Worm (Caenorhabditis elegans): ENCODE results near the gene rps-21.

rps-21 gene

DNA sequence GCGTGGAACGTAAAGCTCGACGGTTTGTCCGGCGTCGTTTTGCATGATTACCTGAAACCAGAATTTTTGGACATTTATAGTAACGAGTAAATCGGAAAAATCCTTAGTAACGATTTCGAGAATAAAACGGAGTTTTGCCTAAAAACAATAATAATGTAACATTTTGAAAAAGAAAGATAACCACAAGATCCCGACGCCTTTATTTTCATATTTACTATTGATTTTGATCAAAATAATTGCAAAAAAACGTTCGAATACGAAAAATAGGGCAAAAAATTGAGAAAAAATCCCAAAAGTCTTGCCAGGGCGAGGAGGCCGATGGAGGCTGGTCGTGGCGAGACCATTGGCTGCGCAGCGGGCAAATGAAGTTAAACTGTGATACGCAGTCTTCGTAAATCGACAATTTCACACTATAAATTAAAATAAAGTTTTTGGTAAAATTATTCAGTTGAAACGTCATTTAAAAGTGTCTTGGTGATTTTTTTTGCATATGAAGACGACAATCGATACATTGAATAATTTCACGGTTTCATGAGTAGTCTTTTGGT, at the start of gene rps-21:
rps-21 (minus strand) TSS at position 51 of the 548 bp plus-strand sequence.
- peak; percentile 54 for TF ChIP-seq pha-4 (tag; optimal IDR thresholded peaks at IDR 0.05)
- TF ChIP-seq sptf-1 (tag; optimal IDR thresholded peaks at IDR 0.05), result peak; percentile 26
- TF ChIP-seq elt-3 (tag; optimal IDR thresholded peaks at IDR 0.05), result no peak
- no peak for TF ChIP-seq nhr-12 (tag; optimal IDR thresholded peaks at IDR 0.05)
- peak; percentile 87 for TF ChIP-seq mep-1 (tag; optimal IDR thresholded peaks at IDR 0.05)
- TF ChIP-seq lsy-2 (tag; optimal IDR thresholded peaks at IDR 0.05), result peak; percentile 82
- peak; percentile 16 for TF ChIP-seq lin-13 (tag; optimal IDR thresholded peaks at IDR 0.05)
- TF ChIP-seq ces-1 (GFP tag; optimal IDR thresholded peaks at IDR 0.05), result peak; percentile 92
- no peak for TF ChIP-seq bed-3 (GFP tag; optimal IDR thresholded peaks at IDR 0.05)
- peak; percentile 3 for TF ChIP-seq unc-62 (GFP tag; optimal IDR thresholded peaks at IDR 0.05)
- peak; percentile 6 for TF ChIP-seq unc-120 (tag; optimal IDR thresholded peaks at IDR 0.05; ENCODE audit: poor library complexity, severe bottlenecking)
- peak; percentile 73 for TF ChIP-seq ceh-39 (tag; optimal IDR thresholded peaks at IDR 0.05)
- peak; percentile 85 for TF ChIP-seq nhr-237 (tag; optimal IDR thresholded peaks at IDR 0.05)

DNA sequence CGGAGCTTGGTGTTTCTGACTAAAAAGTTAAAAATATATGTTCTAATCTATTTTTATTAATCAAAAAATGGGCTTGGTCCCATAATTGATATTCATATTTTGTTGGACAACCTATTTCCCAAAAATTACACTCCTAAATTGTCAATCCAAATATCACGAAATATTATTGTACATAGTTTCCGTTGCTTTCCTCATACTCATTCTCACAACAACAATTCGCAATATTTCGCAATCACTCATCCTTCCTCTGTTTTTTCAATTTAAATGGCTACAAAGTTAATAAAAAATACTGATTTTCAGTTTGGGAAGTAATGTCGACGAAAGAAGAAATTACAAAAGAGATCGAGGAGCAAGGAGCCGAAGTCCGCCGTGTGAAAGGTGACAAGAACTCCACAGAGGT, 49.3 kb upstream of the rps-21 start, which contains the start of gene pars-1:
pars-1 (plus strand) TSS at position 301 of the 400 bp plus-strand sequence.
- TF ChIP-seq pha-4 (tag; optimal IDR thresholded peaks at IDR 0.05) (no peak), mls-2 (tag; optimal IDR thresholded peaks at IDR 0.05) (no peak), drap-1 (GFP tag; optimal IDR thresholded peaks at IDR 0.05) (no peak), unc-62 (GFP tag; optimal IDR thresholded peaks at IDR 0.05) (no peak), cnd-1 (tag; optimal IDR thresholded peaks at IDR 0.05) (no peak), mab-5 (tag; optimal IDR thresholded peaks at IDR 0.05) (no peak)

DNA sequence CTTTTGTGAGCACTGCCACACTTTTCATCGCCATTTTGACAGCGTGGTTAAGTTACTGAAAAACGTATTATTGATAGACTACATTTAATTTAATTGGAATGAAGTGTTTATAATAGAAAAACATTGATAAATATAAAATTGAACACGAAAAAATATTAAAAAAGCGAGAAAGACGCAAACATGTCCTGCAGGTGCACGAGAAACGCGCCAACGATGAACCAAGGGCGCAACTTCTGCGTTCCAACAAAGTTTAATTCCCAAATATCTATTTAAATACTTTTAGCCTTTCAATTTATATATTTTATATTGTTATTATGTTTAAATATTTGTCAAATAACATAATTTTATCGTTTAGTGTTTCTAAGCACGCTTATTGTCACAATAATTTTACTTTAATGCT, 44.7 kb upstream of the rps-21 start, which contains the start of gene ndus-8:
ndus-8 (minus strand) TSS at position 55 of the 400 bp plus-strand sequence.
- TF ChIP-seq lsy-2 (tag; optimal IDR thresholded peaks at IDR 0.05) (peak; percentile 64), nhr-12 (tag; optimal IDR thresholded peaks at IDR 0.05) (no peak), lin-13 (tag; optimal IDR thresholded peaks at IDR 0.05) (peak; percentile 56), sptf-1 (tag; optimal IDR thresholded peaks at IDR 0.05) (no peak), ztf-11 (tag; optimal IDR thresholded peaks at IDR 0.05) (no peak), elt-1 (tag; optimal IDR thresholded peaks at IDR 0.05; ENCODE audit: borderline replicate concordance, insufficient read depth) (no peak), mep-1 (tag; optimal IDR thresholded peaks at IDR 0.05) (peak; percentile 48)

DNA sequence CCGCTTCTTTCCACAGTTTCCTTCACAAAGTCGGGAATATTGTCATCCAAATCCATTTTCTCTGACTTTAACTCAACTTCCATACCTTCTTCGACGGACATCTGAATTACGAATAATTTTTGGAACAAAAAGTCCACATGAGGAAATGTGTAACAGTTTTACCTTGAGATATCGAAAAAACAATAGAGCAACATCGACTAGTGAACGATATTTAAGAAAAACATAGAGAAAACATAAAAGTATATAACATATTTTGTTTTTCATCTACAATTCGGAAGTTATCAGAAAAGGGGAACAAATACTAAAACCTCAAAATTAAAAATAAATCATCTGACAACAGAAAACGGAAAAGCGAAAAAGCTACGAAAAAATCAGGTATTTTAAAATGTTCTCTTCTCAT, 43.4 kb upstream of the rps-21 start, which contains the start of gene adr-2:
adr-2 (minus strand) TSS at position 101 of the 400 bp plus-strand sequence.
- no peak for TF ChIP-seq sem-2 (GFP tag; optimal IDR thresholded peaks at IDR 0.05)
- TF ChIP-seq ces-1 (GFP tag; optimal IDR thresholded peaks at IDR 0.05), result no peak
- TF ChIP-seq mab-5 (tag; optimal IDR thresholded peaks at IDR 0.05), result no peak
- TF ChIP-seq blmp-1 (tag; optimal IDR thresholded peaks at IDR 0.05), result no peak
- TF ChIP-seq drap-1 (GFP tag; optimal IDR thresholded peaks at IDR 0.05), result no peak
- TF ChIP-seq unc-39 (tag; optimal IDR thresholded peaks at IDR 0.05), result no peak

DNA sequence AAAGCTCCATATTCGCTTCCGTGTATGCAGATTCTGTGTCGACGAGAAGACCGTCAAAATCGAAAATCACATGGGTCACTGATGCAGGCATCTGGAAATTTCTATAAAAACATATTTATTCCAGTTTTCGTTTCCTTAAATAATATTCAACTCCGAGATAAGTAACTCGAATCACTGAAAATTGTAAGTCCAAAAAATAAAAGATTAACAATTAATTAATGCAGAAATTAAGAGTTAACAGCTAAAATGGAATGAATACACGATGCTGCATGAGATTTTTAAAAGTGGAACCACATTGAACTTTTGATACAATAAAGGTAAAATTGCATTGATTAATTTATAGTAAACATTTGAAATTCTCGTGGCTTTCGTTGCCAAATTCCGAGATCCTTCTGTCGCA, 41.4 kb upstream of the rps-21 start, which contains the start of gene R151.10:
R151.10 (minus strand) TSS at position 101 of the 400 bp plus-strand sequence.
- TF ChIP-seq lin-32 (GFP tag; optimal IDR thresholded peaks at IDR 0.05) (no peak), unc-39 (tag; optimal IDR thresholded peaks at IDR 0.05) (no peak), nhr-237 (tag; optimal IDR thresholded peaks at IDR 0.05) (no peak), sem-2 (GFP tag; optimal IDR thresholded peaks at IDR 0.05) (no peak), nhr-2 (tag; optimal IDR thresholded peaks at IDR 0.05) (no peak), mep-1 (tag; optimal IDR thresholded peaks at IDR 0.05) (no peak), hlh-1 (tag; optimal IDR thresholded peaks at IDR 0.05) (no peak), flh-1 (GFP tag; optimal IDR thresholded peaks at IDR 0.05) (no peak), mab-5 (tag; optimal IDR thresholded peaks at IDR 0.05) (no peak), nhr-76 (tag; optimal IDR thresholded peaks at IDR 0.05) (no peak), ztf-11 (tag; optimal IDR thresholded peaks at IDR 0.05) (no peak)

DNA sequence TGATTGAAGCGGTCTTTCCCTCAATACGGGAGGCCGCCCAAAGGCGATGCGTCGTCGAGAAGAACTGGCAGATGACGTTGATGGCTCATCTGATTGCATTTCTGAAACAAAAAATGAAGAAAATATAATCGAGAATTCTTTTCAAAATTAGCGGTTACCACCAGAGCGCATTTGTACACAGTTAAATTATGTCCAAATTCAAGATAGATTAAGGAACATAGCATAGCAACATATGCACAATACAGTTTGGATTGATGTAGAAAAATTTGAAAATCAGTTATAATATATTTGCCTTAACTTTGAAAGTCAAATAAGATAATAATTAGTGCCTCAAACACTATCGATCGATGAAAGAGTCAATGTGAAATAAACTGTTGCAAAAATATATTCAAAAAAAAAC, 40.3 kb upstream of the rps-21 start, which contains the start of gene R151.8:
R151.8 (minus strand) TSS at position 101 of the 400 bp plus-strand sequence.
- no peak for TF ChIP-seq lin-13 (tag; optimal IDR thresholded peaks at IDR 0.05)
- no peak for TF ChIP-seq M03D4.4 (tag; optimal IDR thresholded peaks at IDR 0.05)
- TF ChIP-seq hlh-1 (tag; optimal IDR thresholded peaks at IDR 0.05), result no peak
- no peak for TF ChIP-seq mls-2 (tag; optimal IDR thresholded peaks at IDR 0.05)
- no peak for TF ChIP-seq elt-3 (tag; optimal IDR thresholded peaks at IDR 0.05)

All from whole organism, mixed stage, embryonic.